Fruit fly (Drosophila melanogaster): Measurements from ENCODE around the gene Cnx99A.

dm6 chr3R:29290588-29291530, 28.6 kb downstream of the Cnx99A start:
- TF ChIP-seq tx (GFP tag; optimal IDR thresholded peaks at IDR 0.05): no peak
- TF ChIP-seq h (optimal IDR thresholded peaks at IDR 0.05): no peak
- TF ChIP-seq CG2129 (GFP tag; IDR thresholded peaks at IDR 0.05; ENCODE audit: partially characterized antibody): no peak
- no peak for TF ChIP-seq CG11723 (GFP tag; optimal IDR thresholded peaks at IDR 0.05)
- TF ChIP-seq trh (GFP tag; optimal IDR thresholded peaks at IDR 0.05): no peak
- TF ChIP-seq lola (GFP tag; optimal IDR thresholded peaks at IDR 0.05): no peak
- no peak for TF ChIP-seq dimm (GFP tag; IDR thresholded peaks at IDR 0.05)
- no peak for TF ChIP-seq ara (GFP tag; IDR thresholded peaks at IDR 0.05)
- no peak for TF ChIP-seq CG9876 (GFP tag; optimal IDR thresholded peaks at IDR 0.05)
